Fruit fly (Drosophila melanogaster) whole organism, embryonic: ENCODE data around the gene woc.

Source experiments
- B-H2 ChIP-seq: fragments of 200-800 bp; sonication (Bioruptor generic); optimal IDR thresholded peaks from 2 replicates; lab custom pipeline; 2018; ENCODE audit warnings: missing biosample characterization, mild to moderate bottlenecking, missing genetic modification characterization
- CG10979 ChIP-seq: fragments of 200-800 bp; sonication (Bioruptor generic); optimal IDR thresholded peaks from 2 replicates; lab custom pipeline; 2018; ENCODE audit warnings: missing biosample characterization, mild to moderate bottlenecking, missing genetic modification characterization, moderate library complexity
- CG13287 ChIP-seq: fragments of 200-800 bp; sonication (Bioruptor generic); IDR thresholded peaks from 2 replicates; pipeline ENCODE4 v1.3.6; 2022; ENCODE audit warnings: missing biosample characterization, missing genetic modification characterization; ENCODE audit not compliant: partially characterized antibody
- CG13775 ChIP-seq: fragments of 200-800 bp; sonication (Bioruptor generic); optimal IDR thresholded peaks from 3 replicates; lab custom pipeline; 2017; ENCODE audit warnings: missing biosample characterization, mild to moderate bottlenecking, missing genetic modification characterization
- CG14014 ChIP-seq: fragments of 200-800 bp; sonication (Bioruptor generic); IDR thresholded peaks from 2 replicates; pipeline ENCODE4 v1.3.6; 2022; ENCODE audit warnings: missing biosample characterization, missing genetic modification characterization
- CG1602 ChIP-seq: fragments of 200-800 bp; sonication (Bioruptor generic); optimal IDR thresholded peaks from 3 replicates; lab custom pipeline; 2016; ENCODE audit warnings: missing biosample characterization, missing genetic modification characterization
- CG1832 ChIP-seq: fragments of 200-800 bp; sonication (Bioruptor generic); optimal IDR thresholded peaks from 2 replicates; lab custom pipeline; 2017; ENCODE audit warnings: missing biosample characterization, mild to moderate bottlenecking, missing genetic modification characterization, inconsistent platforms
- CG31441 ChIP-seq: fragments of 200-800 bp; sonication (Bioruptor generic); IDR thresholded peaks from 2 replicates; pipeline ENCODE4 v1.3.6; 2022; ENCODE audit warnings: missing biosample characterization, missing genetic modification characterization
- CG3407 ChIP-seq: fragments of 200-800 bp; sonication (Bioruptor generic); optimal IDR thresholded peaks from 2 replicates; lab custom pipeline; 2018; ENCODE audit warnings: missing biosample characterization, mild to moderate bottlenecking, missing genetic modification characterization
- CG4360 ChIP-seq: fragments of 200-800 bp; sonication (Bioruptor generic); IDR thresholded peaks from 2 replicates; pipeline ENCODE4 v1.3.6; 2022; ENCODE audit warnings: missing biosample characterization, missing genetic modification characterization
- CG4730 ChIP-seq: fragments of 200-800 bp; sonication (Bioruptor generic); IDR thresholded peaks from 2 replicates; pipeline ENCODE4 v1.3.6; 2022; ENCODE audit warnings: missing biosample characterization, missing genetic modification characterization
- CG4820 ChIP-seq: fragments of 200-800 bp; sonication (Bioruptor generic); optimal IDR thresholded peaks from 3 replicates; lab custom pipeline; 2016; ENCODE audit warnings: missing biosample characterization, missing genetic modification characterization
- CG5180 ChIP-seq: fragments of 200-800 bp; sonication (Bioruptor generic); optimal IDR thresholded peaks from 3 replicates; lab custom pipeline; 2017; ENCODE audit warnings: missing biosample characterization, missing genetic modification characterization, mild to moderate bottlenecking, moderate library complexity, missing genetic modification reagents
- CG5953 ChIP-seq: fragments of 200-800 bp; sonication (Bioruptor generic); IDR thresholded peaks from 2 replicates; pipeline ENCODE4 v1.3.6; 2022; ENCODE audit warnings: missing biosample characterization, missing genetic modification characterization
- CG6683 ChIP-seq: fragments of 200-800 bp; sonication (Bioruptor generic); optimal IDR thresholded peaks from 2 replicates; lab custom pipeline; 2017; ENCODE audit warnings: missing biosample characterization, mild to moderate bottlenecking, missing genetic modification characterization, missing genetic modification reagents
- CG7372 ChIP-seq: fragments of 200-800 bp; sonication (Bioruptor generic); IDR thresholded peaks from 2 replicates; pipeline ENCODE4 v1.3.6; 2022; ENCODE audit warnings: missing biosample characterization, missing genetic modification characterization
- CG7928 ChIP-seq: fragments of 200-800 bp; sonication (Bioruptor generic); optimal IDR thresholded peaks from 2 replicates; lab custom pipeline; 2017; ENCODE audit warnings: missing biosample characterization, mild to moderate bottlenecking, missing genetic modification characterization
- CG7963 ChIP-seq: fragments of 200-800 bp; sonication (Bioruptor generic); IDR thresholded peaks from 3 replicates; pipeline ENCODE4 v1.3.6; 2022; ENCODE audit warnings: missing biosample characterization, missing genetic modification characterization; ENCODE audit not compliant: partially characterized antibody
- CG8281 ChIP-seq: fragments of 200-800 bp; sonication (Bioruptor generic); optimal IDR thresholded peaks from 2 replicates; lab custom pipeline; 2018; ENCODE audit warnings: missing biosample characterization, mild to moderate bottlenecking, missing genetic modification characterization, moderate library complexity
- CG9437 ChIP-seq: fragments of 200-800 bp; sonication (Bioruptor generic); optimal IDR thresholded peaks from 2 replicates; lab custom pipeline; 2018; ENCODE audit warnings: missing biosample characterization, mild to moderate bottlenecking, missing genetic modification characterization
- Deaf1 ChIP-seq: fragments of 200-800 bp; optimal IDR thresholded peaks from 3 replicates; lab custom pipeline; 2019; ENCODE audit warnings: missing biosample characterization, mild to moderate bottlenecking, missing genetic modification characterization, moderate library complexity
- Doc3 ChIP-seq: fragments of 200-800 bp; sonication (Bioruptor generic); IDR thresholded peaks from 3 replicates; pipeline ENCODE4 v1.3.6; 2022; ENCODE audit warnings: missing biosample characterization, missing genetic modification characterization; ENCODE audit not compliant: partially characterized antibody
- Fer1 ChIP-seq: fragments of 200-800 bp; sonication (Bioruptor generic); optimal IDR thresholded peaks from 2 replicates; lab custom pipeline; 2017; ENCODE audit warnings: missing biosample characterization, mild to moderate bottlenecking, missing genetic modification characterization
- HmgD ChIP-seq: fragments of 200-800 bp; sonication (Bioruptor generic); optimal IDR thresholded peaks from 3 replicates; lab custom pipeline; 2016; ENCODE audit warnings: missing biosample characterization, missing genetic modification characterization
- Hr78 ChIP-seq, 2 experiments: fragments of 200-800 bp in 1 of 2; fragments of >200 bp in 1 of 2; sonication (Bioruptor generic) in 1 of 2; optimal IDR thresholded peaks; 2 replicates each; lab custom pipeline; 2017 to 2019; ENCODE audit warnings: missing biosample characterization in 2 of 2, missing genetic modification characterization in 2 of 2, mild to moderate bottlenecking in 1 of 2, moderate library complexity in 1 of 2
- MBD-R2 ChIP-seq: fragments of 200-800 bp; sonication (Bioruptor generic); IDR thresholded peaks from 2 replicates; pipeline ENCODE4 v1.3.6; 2022; ENCODE audit warnings: missing biosample characterization, missing genetic modification characterization
- NFAT ChIP-seq: fragments of 200-800 bp; sonication (Bioruptor generic); IDR thresholded peaks from 2 replicates; pipeline ENCODE4 v1.3.6; 2022; ENCODE audit warnings: missing biosample characterization, missing genetic modification characterization
- PHDP ChIP-seq: fragments of 200-800 bp; sonication (Bioruptor generic); optimal IDR thresholded peaks from 3 replicates; lab custom pipeline; 2018; ENCODE audit warnings: missing biosample characterization, mild to moderate bottlenecking, missing genetic modification characterization, moderate library complexity
- Rfx ChIP-seq: fragments of 200-800 bp; sonication (Bioruptor generic); IDR thresholded peaks from 2 replicates; pipeline ENCODE4 v1.3.6; 2022; ENCODE audit warnings: missing biosample characterization, missing genetic modification characterization
- Side ChIP-seq: fragments of 200-800 bp; sonication (Bioruptor generic); optimal IDR thresholded peaks from 2 replicates; lab custom pipeline; 2016; ENCODE audit warnings: missing biosample characterization, missing genetic modification characterization
- Taf1 ChIP-seq: fragments of 200-800 bp; sonication (Bioruptor generic); IDR thresholded peaks from 2 replicates; pipeline ENCODE4 v1.3.6; 2022; ENCODE audit warnings: missing biosample characterization, missing genetic modification characterization
- Tbp ChIP-seq: fragments of >200 bp; optimal IDR thresholded peaks from 2 replicates; lab custom pipeline; 2018; ENCODE audit warnings: missing biosample characterization, missing genetic modification characterization
- Xrp1 ChIP-seq: fragments of 200-800 bp; sonication (Bioruptor generic); IDR thresholded peaks from 2 replicates; pipeline ENCODE4 v1.3.6; 2022; ENCODE audit warnings: missing biosample characterization, missing genetic modification characterization
- aop ChIP-seq: fragments of 200-800 bp; sonication (Bioruptor generic); IDR thresholded peaks from 2 replicates; pipeline ENCODE4 v1.3.6; 2022; ENCODE audit warnings: missing biosample characterization, missing genetic modification characterization
- danr ChIP-seq: fragments of 200-800 bp; sonication (Bioruptor generic); IDR thresholded peaks from 2 replicates; pipeline ENCODE4 v1.3.6; 2022; ENCODE audit warnings: missing biosample characterization, missing genetic modification characterization
- ewg ChIP-seq: fragments of 200-800 bp; sonication (Bioruptor generic); optimal IDR thresholded peaks from 3 replicates; lab custom pipeline; 2017; ENCODE audit warnings: mild to moderate bottlenecking, missing biosample characterization, missing genetic modification reagents, missing genetic modification characterization
- fd102C ChIP-seq: fragments of 200-800 bp; sonication (Bioruptor generic); optimal IDR thresholded peaks from 2 replicates; lab custom pipeline; 2018; ENCODE audit warnings: missing biosample characterization, mild to moderate bottlenecking, missing genetic modification characterization, moderate library complexity
- hth ChIP-seq: fragments of >200 bp; optimal IDR thresholded peaks from 2 replicates; lab custom pipeline; 2017; ENCODE audit warnings: inconsistent platforms
- nmo ChIP-seq: fragments of 200-800 bp; sonication (Bioruptor generic); optimal IDR thresholded peaks from 2 replicates; lab custom pipeline; 2018; ENCODE audit warnings: missing biosample characterization, mild to moderate bottlenecking, missing genetic modification characterization, moderate library complexity
- oc ChIP-seq: fragments of 200-800 bp; sonication (Bioruptor generic); optimal IDR thresholded peaks from 2 replicates; lab custom pipeline; 2018; ENCODE audit warnings: missing biosample characterization, mild to moderate bottlenecking, missing genetic modification characterization, moderate library complexity
- pb ChIP-seq: fragments of 200-800 bp; sonication (Bioruptor generic); optimal IDR thresholded peaks from 3 replicates; lab custom pipeline; 2016; ENCODE audit warnings: missing biosample characterization, missing genetic modification characterization
- peb ChIP-seq: fragments of 200-800 bp; sonication (Bioruptor generic); IDR thresholded peaks from 2 replicates; pipeline ENCODE4 v1.3.6; 2022; ENCODE audit warnings: missing biosample characterization, missing genetic modification characterization
- pnt ChIP-seq: fragments of 200-800 bp; sonication (Bioruptor generic); optimal IDR thresholded peaks from 3 replicates; lab custom pipeline; 2016; ENCODE audit warnings: missing biosample characterization, missing genetic modification characterization
- pum ChIP-seq: fragments of 200-800 bp; sonication (Bioruptor generic); optimal IDR thresholded peaks from 2 replicates; lab custom pipeline; 2016; ENCODE audit warnings: missing biosample characterization, missing genetic modification characterization
- slou ChIP-seq: fragments of 200-800 bp; sonication (Bioruptor generic); optimal IDR thresholded peaks from 3 replicates; lab custom pipeline; 2016; ENCODE audit warnings: missing biosample characterization, missing genetic modification characterization
- sna ChIP-seq: fragments of 200-800 bp; sonication (Bioruptor generic); IDR thresholded peaks from 2 replicates; pipeline ENCODE4 v1.3.6; 2022; ENCODE audit warnings: missing biosample characterization, missing genetic modification characterization; ENCODE audit not compliant: partially characterized antibody
- sug ChIP-seq: fragments of 200-800 bp; optimal IDR thresholded peaks from 2 replicates; lab custom pipeline; 2019; ENCODE audit warnings: missing biosample characterization, mild to moderate bottlenecking, missing genetic modification characterization, moderate library complexity
- vnd ChIP-seq: fragments of 200-800 bp; sonication (Bioruptor generic); IDR thresholded peaks from 3 replicates; pipeline ENCODE4 v1.3.6; 2022; ENCODE audit warnings: missing biosample characterization, missing genetic modification characterization; ENCODE audit not compliant: partially characterized antibody
- vvl ChIP-seq: fragments of 200-800 bp; sonication (Bioruptor generic); IDR thresholded peaks from 2 replicates; pipeline ENCODE4 v1.3.6; 2022; ENCODE audit warnings: missing biosample characterization, missing genetic modification characterization

The woc gene

dm6 chr3R:27263434-27264215 is at the start of gene woc (continued):
- TF ChIP-seq Deaf1 (tag; lab: Kevin White, UChicago), result no peak
- TF ChIP-seq PHDP (tag; lab: Kevin White, UChicago), result no peak
- TF ChIP-seq MBD-R2 (GFP tag; lab: Robert Waterston, UW), result peak; percentile 83
- TF ChIP-seq CG10979, result peak; percentile 30
- TF ChIP-seq NFAT, result peak; percentile 55; the same call in 1 of the 2 replicates
- TF ChIP-seq CG7928 (GFP tag; lab: Kevin White, UChicago), result peak; percentile 93
- TF ChIP-seq nmo (GFP tag; lab: Kevin White, UChicago), result peak; percentile 48
- TF ChIP-seq CG1832 (GFP tag; lab: Kevin White, UChicago), result no peak
- no peak for TF ChIP-seq CG6683 (GFP tag; lab: Kevin White, UChicago)
- TF ChIP-seq Taf1, result peak; percentile 18; the same call in 1 of the 2 replicates
- peak; percentile 82 for TF ChIP-seq CG7963 (GFP tag; lab: Robert Waterston, UW)
- peak; percentile 75 for TF ChIP-seq sna (GFP tag; lab: Robert Waterston, UW)
- peak; percentile 29; the same call in 1 of the 2 replicates for TF ChIP-seq CG4730 (GFP tag; lab: Robert Waterston, UW)
- TF ChIP-seq vvl (GFP tag; lab: Robert Waterston, UW), result peak; percentile 45
- peak; percentile 39 for TF ChIP-seq pum (GFP tag; lab: Kevin White, UChicago)
- no peak for TF ChIP-seq Xrp1 (GFP tag; lab: Robert Waterston, UW)
- TF ChIP-seq CG13287 (GFP tag; lab: Robert Waterston, UW), result peak; percentile 87
- no peak for TF ChIP-seq CG7372 (GFP tag; lab: Robert Waterston, UW)
- TF ChIP-seq pb, result peak; percentile 43
- peak; percentile 65 for TF ChIP-seq Side (GFP tag; lab: Kevin White, UChicago)
- TF ChIP-seq hth, result no peak
- TF ChIP-seq ewg (GFP tag; lab: Kevin White, UChicago), result no peak
- TF ChIP-seq oc (tag; lab: Kevin White, UChicago), result no peak
- TF ChIP-seq slou (GFP tag; lab: Kevin White, UChicago), result no peak
- TF ChIP-seq peb (GFP tag; lab: Robert Waterston, UW), result no peak
- TF ChIP-seq B-H2, result no peak
- TF ChIP-seq Hr78 (GFP tag; optimal IDR thresholded peaks at IDR 0.05; lab: Kevin White, UChicago), result no peak
- TF ChIP-seq danr (GFP tag; lab: Robert Waterston, UW), result peak; percentile 60; the same call in 1 of the 2 replicates
- no peak for TF ChIP-seq Tbp (GFP tag; lab: Kevin White, UChicago)
- no peak for TF ChIP-seq CG5953 (GFP tag; lab: Robert Waterston, UW)
- TF ChIP-seq HmgD, result peak; percentile 55
- TF ChIP-seq CG4360 (GFP tag; lab: Robert Waterston, UW), result no peak
- no peak for TF ChIP-seq Fer1 (GFP tag; lab: Kevin White, UChicago)
- TF ChIP-seq fd102C (GFP tag; lab: Kevin White, UChicago), result no peak
- no peak for TF ChIP-seq aop (GFP tag; lab: Robert Waterston, UW)
- peak; percentile 80 for TF ChIP-seq vnd
- peak; percentile 50 for TF ChIP-seq pnt (GFP tag; lab: Kevin White, UChicago)
- TF ChIP-seq CG13775, result peak; percentile 65
- no peak for TF ChIP-seq CG31441 (GFP tag; lab: Robert Waterston, UW)
- no peak for TF ChIP-seq CG9437 (GFP tag; lab: Kevin White, UChicago)
- no peak for TF ChIP-seq sug (tag; lab: Kevin White, UChicago)
- TF ChIP-seq CG14014, result peak; percentile 45; the same call in 1 of the 2 replicates
- no peak for TF ChIP-seq CG5180 (GFP tag; lab: Kevin White, UChicago)
- peak; percentile 45 for TF ChIP-seq CG1602 (GFP tag; lab: Kevin White, UChicago)
- peak; percentile 72 for TF ChIP-seq Doc3 (GFP tag; lab: Robert Waterston, UW)
- TF ChIP-seq Rfx (GFP tag; lab: Robert Waterston, UW), result peak; percentile 63
- peak; percentile 8 for TF ChIP-seq CG3407 (GFP tag; lab: Kevin White, UChicago)
- TF ChIP-seq CG8281 (tag; lab: Kevin White, UChicago), result no peak
- TF ChIP-seq CG4820 (GFP tag; lab: Kevin White, UChicago), result no peak
